Worm (Caenorhabditis elegans) whole organism, L3 larva: Measurements from ENCODE around the gene srlf-13.

Source experiments
- ceh-82 ChIP-seq: fragments of 150-350 bp; optimal IDR thresholded peaks from 2 replicates; lab custom pipeline; 2014; ENCODE audit warnings: missing biosample characterization, missing genetic modification characterization
- elt-1 ChIP-seq: fragments of 150-350 bp; optimal IDR thresholded peaks from 2 replicates; lab custom pipeline; 2014; ENCODE audit warnings: missing biosample characterization, missing genetic modification characterization
- nfya-1 ChIP-seq: sonication (generic microtip); optimal IDR thresholded peaks from 2 replicates; lab custom pipeline; 2017; ENCODE audit warnings: missing genetic modification characterization, mild to moderate bottlenecking, missing compliant biosample characterization, antibody characterized with exemption, moderate library complexity; ENCODE audit not compliant: insufficient read depth
- pqm-1 ChIP-seq: fragments of 150-350 bp; optimal IDR thresholded peaks from 2 replicates; lab custom pipeline; 2017; ENCODE audit warnings: missing biosample characterization, missing genetic modification characterization, inconsistent platforms

DNA sequence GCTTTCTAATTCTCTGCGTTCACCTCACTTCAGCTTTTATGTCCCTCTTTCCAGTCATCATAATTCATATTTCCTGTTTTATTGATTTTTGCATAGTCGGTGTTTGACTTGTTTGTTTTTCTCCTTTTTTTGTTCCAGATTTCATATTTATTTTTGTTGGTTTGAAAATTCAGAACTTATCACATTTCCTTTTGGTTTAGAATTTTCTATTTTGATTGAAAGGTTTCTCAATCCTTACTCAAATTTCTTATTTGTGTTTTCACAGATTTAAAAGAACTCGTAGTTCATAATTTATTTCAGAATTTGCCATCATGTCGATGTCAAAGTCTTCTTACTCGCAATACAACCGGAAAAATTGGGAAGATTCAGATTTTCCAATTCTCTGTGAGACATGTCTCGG lies 35.3 kb downstream of the srlf-13 start, which contains the start of gene rbm-22:
- TF ChIP-seq pqm-1 (tag; lab: Kevin White, UChicago) = no peak
- TF ChIP-seq nfya-1 = no peak
- no peak for TF ChIP-seq elt-1 (tag; lab: Kevin White, UChicago)
- TF ChIP-seq ceh-82 = no peak
